Worm (Caenorhabditis elegans) whole organism, L2 larva: ENCODE data around the gene C47A4.3.

Experiments
- C34F6.9 ChIP-seq: fragments of 150-350 bp; optimal IDR thresholded peaks from 2 replicates; lab custom pipeline; 2014; ENCODE audit warnings: missing biosample characterization, missing genetic modification characterization
- F13H6.1 ChIP-seq: sonication (generic microtip); optimal IDR thresholded peaks from 2 replicates; lab custom pipeline; 2016; ENCODE audit warnings: missing genetic modification characterization, missing compliant biosample characterization
- ama-1 ChIP-seq: fragments of 150-350 bp; optimal IDR thresholded peaks from 2 replicates; lab custom pipeline; 2018; ENCODE audit warnings: inconsistent platforms
- ceh-16 ChIP-seq: fragments of 150-350 bp; optimal IDR thresholded peaks from 2 replicates; lab custom pipeline; 2014; ENCODE audit warnings: missing biosample characterization, missing genetic modification characterization
- crh-2 ChIP-seq: sonication (generic microtip); optimal IDR thresholded peaks from 2 replicates; lab custom pipeline; 2017; ENCODE audit warnings: missing biosample characterization, missing genetic modification characterization
- lsy-2 ChIP-seq, 2 experiments: fragments of 150-350 bp in 1 of 2; sonication (generic microtip) in 1 of 2; optimal IDR thresholded peaks; 2 replicates each; lab custom pipeline; 2014 to 2017; ENCODE audit warnings: missing biosample characterization in 2 of 2, missing genetic modification characterization in 2 of 2
- peb-1 ChIP-seq: fragments of 150-350 bp; optimal IDR thresholded peaks from 2 replicates; lab custom pipeline; 2014; ENCODE audit warnings: missing biosample characterization, missing genetic modification characterization
- unc-62 ChIP-seq: fragments of 150-350 bp; optimal IDR thresholded peaks from 2 replicates; lab custom pipeline; 2014; ENCODE audit warnings: missing biosample characterization, missing genetic modification reagents, missing genetic modification characterization

DNA sequence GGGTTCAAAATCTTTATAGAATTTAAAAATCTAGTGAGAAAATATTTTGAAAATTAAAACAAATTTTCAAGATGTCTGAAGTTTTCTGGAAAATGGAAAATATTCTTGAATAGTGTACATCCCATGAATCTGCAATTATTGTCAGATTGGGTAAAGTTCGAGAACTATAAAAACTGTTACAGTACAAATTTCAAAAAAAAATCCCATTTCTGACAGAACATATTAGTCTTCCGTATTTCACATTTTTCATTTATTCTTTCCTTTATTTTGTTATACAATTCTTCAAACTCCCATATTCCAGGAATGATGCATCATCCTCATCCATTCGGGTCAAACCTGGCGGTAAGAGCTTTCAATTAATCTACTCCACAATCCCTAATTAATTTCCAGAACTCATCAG lies 7.9 kb upstream of the C47A4.3 start, which contains the start of gene sorb-1:
- no peak for TF ChIP-seq crh-2 (tag; lab: Kevin White, UChicago)
- TF ChIP-seq C34F6.9 (tag; lab: Kevin White, UChicago) = no peak
- TF ChIP-seq F13H6.1 (tag; lab: Kevin White, UChicago) = no peak
- TF ChIP-seq peb-1 (tag; lab: Kevin White, UChicago) = no peak
- no peak for TF ChIP-seq unc-62 (GFP tag; lab: Kevin White, UChicago)
- no peak for TF ChIP-seq lsy-2 (tag; optimal IDR thresholded peaks at IDR 0.05; lab: Kevin White, UChicago)
- TF ChIP-seq ceh-16 (tag; lab: Kevin White, UChicago) = no peak
- TF ChIP-seq ama-1 (lab: Kevin White, UChicago) = no peak
